Worm (Caenorhabditis elegans) whole organism, young adult: Measurements from ENCODE around the gene spp-26.
A peak's percentile ranks its signal among the peaks of the same experiment; 100 is the strongest.

Experiments used
- ama-1 ChIP-seq, 3 experiments: fragments of 150-350 bp in 1 of 3; sonication (generic microtip) in 2 of 3; optimal IDR thresholded peaks; 2 replicates each; lab custom pipeline; 2014 to 2018; ENCODE audit warnings: missing biosample characterization in 2 of 3, missing genetic modification characterization in 2 of 3, missing genetic modification reagents in 2 of 3
- atf-7 ChIP-seq: sonication (generic microtip); optimal IDR thresholded peaks from 2 replicates; lab custom pipeline; 2017; ENCODE audit warnings: mild to moderate bottlenecking, missing genetic modification characterization, missing compliant biosample characterization
- dox-1 ChIP-seq: fragments of 200-800 bp; sonication (Bioruptor generic); IDR thresholded peaks from 2 replicates; pipeline ENCODE4 v1.3.6; 2022; ENCODE audit warnings: missing genetic modification reagents, missing genetic modification characterization, missing compliant biosample characterization
- efl-1 ChIP-seq: fragments of 150-350 bp; optimal IDR thresholded peaks from 2 replicates; lab custom pipeline; 2014; ENCODE audit warnings: missing biosample characterization, missing genetic modification reagents, missing genetic modification characterization
- him-1 ChIP-seq: sonication (generic microtip); optimal IDR thresholded peaks from 2 replicates; lab custom pipeline; 2016; ENCODE audit warnings: missing genotype, missing genetic modification reagents, missing genetic modification characterization, missing compliant biosample characterization
- lag-1 ChIP-seq: fragments of 200-800 bp; sonication (Bioruptor generic); IDR thresholded peaks from 2 replicates; pipeline ENCODE4 v1.3.6; 2022; ENCODE audit warnings: missing genetic modification reagents, missing genetic modification characterization, missing compliant biosample characterization
- madf-6 ChIP-seq: fragments of 200-800 bp; sonication (Bioruptor generic); IDR thresholded peaks from 2 replicates; pipeline ENCODE4 v1.3.6; 2022; ENCODE audit warnings: missing genetic modification reagents, missing genetic modification characterization, missing compliant biosample characterization
- nfya-1 ChIP-seq: sonication (generic microtip); optimal IDR thresholded peaks from 2 replicates; lab custom pipeline; 2017; ENCODE audit warnings: antibody characterized with exemption, missing compliant biosample characterization, missing genetic modification characterization, borderline replicate concordance; ENCODE audit not compliant: insufficient read depth
- repo-1 ChIP-seq: sonication (generic microtip); optimal IDR thresholded peaks from 2 replicates; lab custom pipeline; 2017; ENCODE audit warnings: mild to moderate bottlenecking, missing genetic modification characterization, missing compliant biosample characterization
- snpc-3.4 ChIP-seq: sonication (generic microtip); optimal IDR thresholded peaks from 2 replicates; lab custom pipeline; 2017; ENCODE audit warnings: missing genetic modification characterization, mild to moderate bottlenecking, missing compliant biosample characterization, antibody characterized with exemption, moderate library complexity, missing genotype, missing genetic modification reagents
- unc-62 ChIP-seq: fragments of 150-350 bp; optimal IDR thresholded peaks from 2 replicates; lab custom pipeline; 2014; ENCODE audit warnings: missing biosample characterization, missing genetic modification reagents, missing genetic modification characterization
- ztf-22 ChIP-seq: fragments of 200-800 bp; sonication (Bioruptor generic); optimal IDR thresholded peaks from 2 replicates; lab custom pipeline; 2018; ENCODE audit warnings: mild to moderate bottlenecking, missing genetic modification characterization, moderate library complexity, missing compliant biosample characterization

DNA sequence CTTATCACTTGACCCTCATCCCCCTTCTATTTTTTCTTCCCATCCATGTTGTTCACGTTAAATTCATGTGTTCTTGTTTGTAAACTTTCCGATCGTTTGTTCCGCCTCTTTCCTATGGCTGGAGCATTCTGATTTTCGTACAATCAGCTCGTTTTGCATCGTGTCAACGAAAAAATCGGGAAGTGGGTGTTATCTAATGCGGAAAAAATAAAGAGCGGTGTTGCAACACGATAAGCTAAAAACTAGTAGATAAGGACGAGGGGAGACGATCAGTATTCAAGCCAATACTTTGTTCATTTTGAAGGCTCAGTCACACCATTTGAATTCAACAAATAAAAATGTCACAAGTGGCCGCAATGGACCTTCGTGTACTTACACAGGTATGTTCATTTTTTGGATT lies 34.2 kb downstream of the spp-26 start, which contains the start of gene acs-1:
- TF ChIP-seq ztf-22 (peak; percentile 42), snpc-3.4 (tag; lab: Kevin White, UChicago) (no peak), dox-1 (peak; percentile 41), lag-1 (no peak), ama-1 (optimal IDR thresholded peaks at IDR 0.05; lab: Kevin White, UChicago) (no peak), ama-1 (GFP tag; optimal IDR thresholded peaks at IDR 0.05; lab: Kevin White, UChicago) (no peak), him-1 (tag; lab: Kevin White, UChicago) (no peak), atf-7 (tag; lab: Kevin White, UChicago) (no peak), efl-1 (no peak), unc-62 (GFP tag; lab: Kevin White, UChicago) (no peak), nfya-1 (no peak), madf-6 (GFP tag; lab: Robert Waterston, UW) (no peak), repo-1 (no peak)
